Fruit fly (Drosophila melanogaster) whole organism, prepupa: ENCODE measurements around the gene FucT6.
A peak's percentile ranks its signal among the peaks of the same experiment; 100 is the strongest.

Source experiments
- CG11762 ChIP-seq: fragments of 200-800 bp; sonication (Bioruptor generic); optimal IDR thresholded peaks from 3 replicates; lab custom pipeline; 2016; ENCODE audit warnings: missing biosample characterization, missing genetic modification characterization; ENCODE audit not compliant: insufficient read depth
- CG6163 ChIP-seq: fragments of 200-800 bp; sonication (Bioruptor generic); IDR thresholded peaks from 3 replicates; pipeline ENCODE4 v1.3.6; 2022; ENCODE audit warnings: missing biosample characterization, missing genetic modification characterization
- OdsH ChIP-seq: fragments of 200-800 bp; sonication (Bioruptor generic); optimal IDR thresholded peaks from 3 replicates; lab custom pipeline; 2016; ENCODE audit warnings: missing biosample characterization, missing genetic modification characterization

- no peak for TF ChIP-seq OdsH (GFP tag; lab: Kevin White, UChicago)
- no peak for TF ChIP-seq CG11762
- TF ChIP-seq CG6163: peak; percentile 78
Measured at dm6 chrX:11709799-11710720, at the start of gene FucT6.
